Fruit fly (Drosophila melanogaster) whole organism, embryonic: Measurements from ENCODE around the gene Sbp2.

Experiments
- Atf3 ChIP-seq: fragments of 200-800 bp; sonication (Bioruptor generic); optimal IDR thresholded peaks from 3 replicates; lab custom pipeline; 2016; ENCODE audit warnings: missing biosample characterization, missing genetic modification characterization
- Bdp1 ChIP-seq: fragments of 200-800 bp; sonication (Bioruptor generic); optimal IDR thresholded peaks from 3 replicates; lab custom pipeline; 2016; ENCODE audit warnings: missing biosample characterization, missing genetic modification characterization
- CG10274 ChIP-seq: fragments of 200-800 bp; sonication (Bioruptor generic); optimal IDR thresholded peaks from 3 replicates; lab custom pipeline; 2017; ENCODE audit warnings: missing biosample characterization, mild to moderate bottlenecking, missing genetic modification characterization
- CG11398 ChIP-seq: fragments of 200-800 bp; sonication (Bioruptor generic); optimal IDR thresholded peaks from 2 replicates; lab custom pipeline; 2016; ENCODE audit warnings: missing biosample characterization, missing genetic modification characterization
- CG12104 ChIP-seq: fragments of 200-800 bp; sonication (Bioruptor generic); optimal IDR thresholded peaks from 3 replicates; lab custom pipeline; 2016; ENCODE audit warnings: missing biosample characterization, missing genetic modification characterization
- CG12155 ChIP-seq: fragments of 200-800 bp; sonication (Bioruptor generic); optimal IDR thresholded peaks from 3 replicates; lab custom pipeline; 2016; ENCODE audit warnings: missing biosample characterization, missing genetic modification characterization
- CG1233 ChIP-seq: fragments of 200-800 bp; sonication (Bioruptor generic); optimal IDR thresholded peaks from 4 replicates; lab custom pipeline; 2018; ENCODE audit warnings: missing biosample characterization, mild to moderate bottlenecking, missing genetic modification characterization
- CG13894 ChIP-seq: fragments of 200-800 bp; sonication (Bioruptor generic); optimal IDR thresholded peaks from 3 replicates; lab custom pipeline; 2018; ENCODE audit warnings: missing biosample characterization, mild to moderate bottlenecking, missing genetic modification characterization, moderate library complexity
- CG15601 ChIP-seq: fragments of 200-800 bp; sonication (Bioruptor generic); optimal IDR thresholded peaks from 3 replicates; lab custom pipeline; 2019; ENCODE audit warnings: missing biosample characterization, mild to moderate bottlenecking, missing genetic modification characterization, moderate library complexity
- CG17829 ChIP-seq: fragments of 200-800 bp; optimal IDR thresholded peaks from 2 replicates; lab custom pipeline; 2019; ENCODE audit warnings: missing biosample characterization, mild to moderate bottlenecking, missing genetic modification characterization, moderate library complexity
- CG32532 ChIP-seq: fragments of 200-800 bp; sonication (Bioruptor generic); IDR thresholded peaks from 2 replicates; pipeline ENCODE4 v1.3.6; 2022; ENCODE audit warnings: missing biosample characterization, missing genetic modification characterization
- CG3281 ChIP-seq: fragments of 200-800 bp; sonication (Bioruptor generic); optimal IDR thresholded peaks from 3 replicates; lab custom pipeline; 2017; ENCODE audit warnings: missing biosample characterization, mild to moderate bottlenecking, missing genetic modification characterization
- CG3847 ChIP-seq: fragments of 200-800 bp; sonication (Bioruptor generic); IDR thresholded peaks from 2 replicates; pipeline ENCODE4 v1.3.6; 2022; ENCODE audit warnings: missing biosample characterization, missing genetic modification characterization
- CG3995 ChIP-seq: fragments of 200-800 bp; sonication (Bioruptor generic); optimal IDR thresholded peaks from 3 replicates; lab custom pipeline; 2016; ENCODE audit warnings: missing biosample characterization, missing genetic modification characterization
- CG43689 ChIP-seq: fragments of 200-800 bp; sonication (Bioruptor generic); IDR thresholded peaks from 2 replicates; pipeline ENCODE4 v1.3.6; 2022; ENCODE audit warnings: missing biosample characterization, missing genetic modification characterization
- CG4707 ChIP-seq: fragments of 200-800 bp; sonication (Bioruptor generic); optimal IDR thresholded peaks from 2 replicates; lab custom pipeline; 2018; ENCODE audit warnings: missing biosample characterization, mild to moderate bottlenecking, missing genetic modification characterization, moderate library complexity
- CG6254 ChIP-seq: fragments of 200-800 bp; sonication (Bioruptor generic); optimal IDR thresholded peaks from 3 replicates; lab custom pipeline; 2017; ENCODE audit warnings: mild to moderate bottlenecking, missing biosample characterization, missing genetic modification reagents, missing genetic modification characterization
- CG7556 ChIP-seq: fragments of 200-800 bp; sonication (Bioruptor generic); optimal IDR thresholded peaks from 2 replicates; lab custom pipeline; 2017; ENCODE audit warnings: missing biosample characterization, mild to moderate bottlenecking, missing genetic modification characterization
- CG8924 ChIP-seq: fragments of 200-800 bp; optimal IDR thresholded peaks from 3 replicates; lab custom pipeline; 2019; ENCODE audit warnings: missing biosample characterization, mild to moderate bottlenecking, missing genetic modification characterization, moderate library complexity
- CG8944 ChIP-seq: fragments of 200-800 bp; sonication (Bioruptor generic); optimal IDR thresholded peaks from 3 replicates; lab custom pipeline; 2016; ENCODE audit warnings: missing biosample characterization, missing genetic modification characterization
- Fer3 ChIP-seq: fragments of 200-800 bp; sonication (Bioruptor generic); optimal IDR thresholded peaks from 2 replicates; lab custom pipeline; 2018; ENCODE audit warnings: missing biosample characterization, mild to moderate bottlenecking, missing genetic modification characterization, moderate library complexity
- H2.0 ChIP-seq: fragments of 200-800 bp; sonication (Bioruptor generic); IDR thresholded peaks from 2 replicates; pipeline ENCODE4 v1.3.6; 2022; ENCODE audit warnings: missing biosample characterization, missing genetic modification characterization
- HmgZ ChIP-seq: fragments of 200-800 bp; sonication (Bioruptor generic); optimal IDR thresholded peaks from 2 replicates; lab custom pipeline; 2018; ENCODE audit warnings: missing biosample characterization, mild to moderate bottlenecking, missing genetic modification characterization
- Hmr ChIP-seq: fragments of 200-800 bp; sonication (Bioruptor generic); optimal IDR thresholded peaks from 3 replicates; lab custom pipeline; 2017; ENCODE audit warnings: mild to moderate bottlenecking, missing biosample characterization, missing genetic modification reagents, missing genetic modification characterization
- MTF-1 ChIP-seq: fragments of 200-800 bp; sonication (Bioruptor generic); optimal IDR thresholded peaks from 2 replicates; lab custom pipeline; 2018; ENCODE audit warnings: missing biosample characterization, mild to moderate bottlenecking, missing genetic modification characterization, borderline replicate concordance
- Mes4 ChIP-seq: fragments of 200-800 bp; sonication (Bioruptor generic); optimal IDR thresholded peaks from 2 replicates; lab custom pipeline; 2016; ENCODE audit warnings: missing biosample characterization, missing genetic modification characterization
- NC2α ChIP-seq: fragments of 200-800 bp; sonication (Bioruptor generic); optimal IDR thresholded peaks from 2 replicates; lab custom pipeline; 2016; ENCODE audit warnings: missing biosample characterization, missing genetic modification characterization
- Pdp1 ChIP-seq, 2 experiments: fragments of 200-800 bp; sonication (Bioruptor generic); optimal IDR thresholded peaks; 3 replicates each; lab custom pipeline; 2016; ENCODE audit warnings: missing biosample characterization in 2 of 2, missing genetic modification characterization in 2 of 2, mild to moderate bottlenecking in 1 of 2, moderate library complexity in 1 of 2
- Sin3A ChIP-seq: fragments of >200 bp; optimal IDR thresholded peaks from 2 replicates; lab custom pipeline; 2018
- Sry-β ChIP-seq: fragments of 200-800 bp; sonication (Bioruptor generic); optimal IDR thresholded peaks from 2 replicates; lab custom pipeline; 2018; ENCODE audit warnings: missing biosample characterization, mild to moderate bottlenecking, missing genetic modification characterization, moderate library complexity
- Usf ChIP-seq: fragments of 200-800 bp; sonication (Bioruptor generic); optimal IDR thresholded peaks from 2 replicates; lab custom pipeline; 2017; ENCODE audit warnings: missing genotype, missing biosample characterization, missing genetic modification characterization
- bab2 ChIP-seq: fragments of 200-800 bp; sonication (Bioruptor generic); optimal IDR thresholded peaks from 2 replicates; lab custom pipeline; 2016; ENCODE audit warnings: missing biosample characterization, missing genetic modification characterization
- bcd ChIP-seq: fragments of 200-800 bp; sonication (Bioruptor generic); optimal IDR thresholded peaks from 2 replicates; lab custom pipeline; 2017; ENCODE audit warnings: missing biosample characterization, mild to moderate bottlenecking, missing genetic modification characterization
- ci ChIP-seq: fragments of 200-800 bp; sonication (Bioruptor generic); IDR thresholded peaks from 3 replicates; pipeline ENCODE4 v1.3.6; 2022; ENCODE audit warnings: missing biosample characterization, missing genetic modification characterization
- crp ChIP-seq, 2 experiments: fragments of 200-800 bp; sonication (Bioruptor generic); optimal IDR thresholded peaks; 2 replicates in 1 of 2; 3 replicates in 1 of 2; lab custom pipeline; 2017; ENCODE audit warnings: missing biosample characterization in 2 of 2, missing genetic modification characterization in 2 of 2, mild to moderate bottlenecking in 1 of 2, moderate library complexity in 1 of 2
- dmrt11E ChIP-seq: fragments of 200-800 bp; sonication (Bioruptor generic); optimal IDR thresholded peaks from 3 replicates; lab custom pipeline; 2018; ENCODE audit warnings: missing biosample characterization, mild to moderate bottlenecking, missing genetic modification characterization, moderate library complexity
- fd3F ChIP-seq: fragments of 200-800 bp; sonication (Bioruptor generic); optimal IDR thresholded peaks from 2 replicates; lab custom pipeline; 2018; ENCODE audit warnings: missing biosample characterization, mild to moderate bottlenecking, missing genetic modification characterization, moderate library complexity
- inv ChIP-seq: fragments of 200-800 bp; sonication (Bioruptor generic); IDR thresholded peaks from 2 replicates; pipeline ENCODE4 v1.3.6; 2022; ENCODE audit warnings: missing biosample characterization, missing genetic modification characterization; ENCODE audit not compliant: partially characterized antibody
- scrt ChIP-seq: fragments of 200-800 bp; sonication (Bioruptor generic); optimal IDR thresholded peaks from 2 replicates; lab custom pipeline; 2018; ENCODE audit warnings: missing biosample characterization, mild to moderate bottlenecking, missing genetic modification characterization, moderate library complexity
- sima ChIP-seq: fragments of 200-800 bp; sonication (Bioruptor generic); optimal IDR thresholded peaks from 2 replicates; lab custom pipeline; 2016; ENCODE audit warnings: missing biosample characterization, missing genetic modification characterization
- sisA ChIP-seq: fragments of 200-800 bp; sonication (Bioruptor generic); IDR thresholded peaks from 2 replicates; pipeline ENCODE4 v1.3.6; 2022; ENCODE audit warnings: missing biosample characterization, missing genetic modification characterization
- slou ChIP-seq: fragments of 200-800 bp; sonication (Bioruptor generic); optimal IDR thresholded peaks from 3 replicates; lab custom pipeline; 2016; ENCODE audit warnings: missing biosample characterization, missing genetic modification characterization
- sug ChIP-seq: fragments of 200-800 bp; optimal IDR thresholded peaks from 2 replicates; lab custom pipeline; 2019; ENCODE audit warnings: missing biosample characterization, mild to moderate bottlenecking, missing genetic modification characterization, moderate library complexity
- tin ChIP-seq: fragments of 200-800 bp; sonication (Bioruptor generic); optimal IDR thresholded peaks from 3 replicates; lab custom pipeline; 2016; ENCODE audit warnings: missing biosample characterization, missing genetic modification characterization
- tup ChIP-seq: fragments of 200-800 bp; sonication (Bioruptor generic); optimal IDR thresholded peaks from 2 replicates; lab custom pipeline; 2016; ENCODE audit warnings: missing biosample characterization, mild to moderate bottlenecking, missing genetic modification characterization, moderate library complexity
- twi ChIP-seq: fragments of 200-800 bp; optimal IDR thresholded peaks from 2 replicates; lab custom pipeline; 2019; ENCODE audit warnings: missing biosample characterization, mild to moderate bottlenecking, missing genetic modification characterization, moderate library complexity
- vvl ChIP-seq: fragments of 200-800 bp; sonication (Bioruptor generic); IDR thresholded peaks from 2 replicates; pipeline ENCODE4 v1.3.6; 2022; ENCODE audit warnings: missing biosample characterization, missing genetic modification characterization
- wor ChIP-seq: fragments of 200-800 bp; sonication (Bioruptor generic); IDR thresholded peaks from 2 replicates; pipeline ENCODE4 v1.3.6; 2022; ENCODE audit warnings: missing biosample characterization, missing genetic modification characterization

The Sbp2 gene

DNA sequence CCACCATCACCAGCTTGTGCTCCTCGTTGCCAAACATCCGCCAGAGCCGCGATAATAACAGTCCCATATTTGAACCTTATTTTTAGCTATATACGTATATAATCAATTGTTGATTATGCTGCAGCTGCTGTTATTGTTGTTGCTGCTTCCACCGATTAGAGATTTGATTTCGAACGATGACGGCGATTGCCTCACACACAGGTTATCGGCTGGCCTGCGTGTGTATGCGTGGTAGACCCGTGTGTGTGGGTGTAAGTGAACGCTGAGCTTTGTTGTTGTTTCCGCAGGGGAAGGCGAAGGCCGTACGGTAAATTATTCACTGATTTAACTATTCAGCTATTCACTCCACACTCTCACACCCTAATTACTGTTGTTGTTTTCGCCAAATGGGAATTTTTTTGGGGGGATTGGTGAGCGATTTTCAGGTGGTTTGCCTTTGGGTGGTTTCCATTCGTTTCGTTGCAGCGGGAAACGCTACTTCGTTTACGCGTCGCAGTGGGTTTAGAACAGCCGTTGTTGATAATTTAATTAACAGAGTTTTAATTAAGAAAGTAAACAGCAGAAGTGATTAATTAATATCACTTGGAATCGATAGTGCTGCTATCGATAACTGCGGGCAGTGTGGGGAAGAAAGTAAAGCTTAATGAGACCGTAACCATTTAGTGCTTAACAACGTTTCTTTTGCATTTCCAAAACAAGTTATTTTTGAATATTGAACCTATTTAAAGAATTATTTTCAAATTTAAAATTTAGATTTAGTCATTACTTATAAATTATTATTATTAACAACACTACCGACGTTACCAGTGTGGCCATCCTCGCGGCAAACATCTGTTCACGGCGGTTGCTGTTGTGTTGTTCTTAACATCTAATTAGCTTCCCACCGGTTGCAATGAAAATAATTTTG, 4.5 kb upstream of the Sbp2 start, which contains the start of the genes Arl5 and CG13671 (continued):
- TF ChIP-seq tin (peak; percentile 85), CG8944 (peak; percentile 39), bcd (GFP tag; lab: Kevin White, UChicago) (peak; percentile 78), CG3847 (peak; percentile 75), CG1233 (GFP tag; lab: Kevin White, UChicago) (peak; percentile 53), Fer3 (tag; lab: Kevin White, UChicago) (peak; percentile 73), vvl (GFP tag; lab: Robert Waterston, UW) (peak; percentile 91), CG8924 (tag; lab: Kevin White, UChicago) (peak; percentile 66), H2.0 (peak; percentile 76), CG11398 (GFP tag; lab: Kevin White, UChicago) (no peak), sug (tag; lab: Kevin White, UChicago) (peak; percentile 60), CG6254 (no peak), NC2α (peak; percentile 13), CG10274 (GFP tag; lab: Kevin White, UChicago) (no peak), slou (GFP tag; lab: Kevin White, UChicago) (peak; percentile 79), Sry-β (GFP tag; lab: Kevin White, UChicago) (peak; percentile 8), fd3F (GFP tag; lab: Kevin White, UChicago) (peak; percentile 15), ci (GFP tag; lab: Robert Waterston, UW) (peak; percentile 84), Usf (GFP tag; lab: Kevin White, UChicago) (peak; percentile 19), Bdp1 (GFP tag; lab: Kevin White, UChicago) (peak; percentile 61), CG17829 (tag; lab: Kevin White, UChicago) (peak; percentile 79), inv (GFP tag; lab: Robert Waterston, UW) (peak; percentile 63), twi (tag; lab: Kevin White, UChicago) (peak; percentile 49), scrt (GFP tag; lab: Kevin White, UChicago) (peak; percentile 59), CG7556 (peak; percentile 75), CG3281 (GFP tag; lab: Kevin White, UChicago) (peak; percentile 72), CG12104 (GFP tag; lab: Kevin White, UChicago) (peak; percentile 39), HmgZ (tag; lab: Kevin White, UChicago) (peak; percentile 62), CG43689 (GFP tag; lab: Robert Waterston, UW) (peak; percentile 41; the same call in 1 of the 2 replicates), MTF-1 (GFP tag; lab: Kevin White, UChicago) (no peak), dmrt11E (tag; lab: Kevin White, UChicago) (peak; percentile 79), bab2 (GFP tag; lab: Kevin White, UChicago) (peak; percentile 60), CG15601 (tag; lab: Kevin White, UChicago) (peak; percentile 61), Sin3A (lab: Kevin White, UChicago) (peak; percentile 67), Hmr (GFP tag; lab: Kevin White, UChicago) (peak; percentile 75), Atf3 (peak; percentile 45), sisA (GFP tag; lab: Robert Waterston, UW) (peak; percentile 85), CG32532 (GFP tag; lab: Robert Waterston, UW) (peak; percentile 84), wor (GFP tag; lab: Robert Waterston, UW) (peak; percentile 44; the same call in 1 of the 2 replicates), crp (GFP tag; optimal IDR thresholded peaks at IDR 0.05; lab: Kevin White, UChicago) (peak in 1 of 2 experiments; percentile 89), CG3995 (GFP tag; lab: Kevin White, UChicago) (peak; percentile 40), Pdp1 (GFP tag; optimal IDR thresholded peaks at IDR 0.05; lab: Kevin White, UChicago) (peak; percentile 50 to 57), tup (peak; percentile 68), Mes4 (GFP tag; lab: Kevin White, UChicago) (peak; percentile 15), CG4707 (GFP tag; lab: Kevin White, UChicago) (no peak), sima (GFP tag; lab: Kevin White, UChicago) (no peak), CG12155 (GFP tag; lab: Kevin White, UChicago) (peak; percentile 88), CG13894 (tag; lab: Kevin White, UChicago) (no peak)
